2 fruit fly cellular contexts compared by ENCODE assay signal in genomic region chr3L:19027172-19027571, dm6.
TF ChIP-seq lines count a peak whose summit lies in the region.

No protein-coding gene starts in this region.

- no peak for TF ChIP-seq CTCF in whole organism, embryonic (GFP tag; optimal IDR thresholded peaks at IDR 0.05; lab: Kevin White, UChicago)

TF ChIP-seq in whole organism, embryonic, 481 proteins besides CTCF, POLR2A, EP300 and RAD21 (continues in another document):
- TF ChIP-seq CG11398 (GFP tag; optimal IDR thresholded peaks at IDR 0.05; lab: Kevin White, UChicago) (no peak), CG13287 (GFP tag; IDR thresholded peaks at IDR 0.05; lab: Robert Waterston, UW; ENCODE audit: partially characterized antibody) (no peak), sim (GFP tag; IDR thresholded peaks at IDR 0.05; lab: Robert Waterston, UW) (no peak), CG15269 (tag; optimal IDR thresholded peaks at IDR 0.05; lab: Kevin White, UChicago) (peak; percentile 6), Sox102F (GFP tag; optimal IDR thresholded peaks at IDR 0.05; lab: Kevin White, UChicago) (peak; percentile 10), CG12071 (GFP tag; optimal IDR thresholded peaks at IDR 0.05; lab: Kevin White, UChicago) (no peak), yki (optimal IDR thresholded peaks at IDR 0.05; lab: Kevin White, UChicago) (no peak), CG16815 (GFP tag; optimal IDR thresholded peaks at IDR 0.05; lab: Kevin White, UChicago) (no peak), mirr (GFP tag; optimal IDR thresholded peaks at IDR 0.05; lab: Kevin White, UChicago) (no peak), Dp (GFP tag; optimal IDR thresholded peaks at IDR 0.05; lab: Kevin White, UChicago) (no peak), kah (GFP tag; optimal IDR thresholded peaks at IDR 0.05; lab: Kevin White, UChicago) (no peak), kay (GFP tag; optimal IDR thresholded peaks at IDR 0.05; lab: Kevin White, UChicago) (no peak), CG13894 (tag; optimal IDR thresholded peaks at IDR 0.05; lab: Kevin White, UChicago) (no peak), CG9797 (GFP tag; optimal IDR thresholded peaks at IDR 0.05; lab: Kevin White, UChicago) (no peak), CG8478 (optimal IDR thresholded peaks at IDR 0.05; lab: Kevin White, UChicago) (no peak), CG18262 (tag; optimal IDR thresholded peaks at IDR 0.05; lab: Kevin White, UChicago) (no peak), Spps (tag; optimal IDR thresholded peaks at IDR 0.05; lab: Kevin White, UChicago) (no peak), gem (tag; optimal IDR thresholded peaks at IDR 0.05; lab: Kevin White, UChicago) (peak; percentile 57), vnd (GFP tag; IDR thresholded peaks at IDR 0.05; lab: Robert Waterston, UW; ENCODE audit: partially characterized antibody) (no peak), Xrp1 (GFP tag; IDR thresholded peaks at IDR 0.05; lab: Robert Waterston, UW) (no peak), gcm (GFP tag; optimal IDR thresholded peaks at IDR 0.05; lab: Kevin White, UChicago) (no peak), Lpt (GFP tag; optimal IDR thresholded peaks at IDR 0.05; lab: Kevin White, UChicago) (no peak), Stat92E (GFP tag; optimal IDR thresholded peaks at IDR 0.05; lab: Kevin White, UChicago) (no peak), Med (GFP tag; lab: Kevin White, UChicago) (peak; percentile 74), h (optimal IDR thresholded peaks at IDR 0.05; lab: Kevin White, UChicago) (no peak), CG2129 (GFP tag; IDR thresholded peaks at IDR 0.05; lab: Robert Waterston, UW; ENCODE audit: partially characterized antibody) (no peak), ewg (GFP tag; optimal IDR thresholded peaks at IDR 0.05; lab: Kevin White, UChicago) (no peak), schlank (tag; optimal IDR thresholded peaks at IDR 0.05; lab: Kevin White, UChicago) (no peak), disco-r (GFP tag; optimal IDR thresholded peaks at IDR 0.05; lab: Kevin White, UChicago) (no peak), maf-S (GFP tag; optimal IDR thresholded peaks at IDR 0.05; lab: Kevin White, UChicago) (no peak), Doc3 (GFP tag; IDR thresholded peaks at IDR 0.05; lab: Robert Waterston, UW; ENCODE audit: partially characterized antibody) (no peak), Bteb2 (GFP tag; optimal IDR thresholded peaks at IDR 0.05; lab: Kevin White, UChicago) (no peak), CG10654 (GFP tag; optimal IDR thresholded peaks at IDR 0.05; lab: Kevin White, UChicago) (no peak), MBD-R2 (GFP tag; IDR thresholded peaks at IDR 0.05; lab: Robert Waterston, UW) (no peak), Taf1 (GFP tag; IDR thresholded peaks at IDR 0.05; lab: Robert Waterston, UW) (no peak), CG1233 (GFP tag; optimal IDR thresholded peaks at IDR 0.05; lab: Kevin White, UChicago) (no peak), dm (GFP tag; optimal IDR thresholded peaks at IDR 0.05; lab: Kevin White, UChicago) (no peak), Asciz (GFP tag; optimal IDR thresholded peaks at IDR 0.05; lab: Kevin White, UChicago) (peak; percentile 12), CG4424 (GFP tag; optimal IDR thresholded peaks at IDR 0.05; lab: Kevin White, UChicago) (no peak), HHEX (GFP tag; optimal IDR thresholded peaks at IDR 0.05; lab: Kevin White, UChicago) (no peak), CG12391 (tag; optimal IDR thresholded peaks at IDR 0.05; lab: Kevin White, UChicago) (peak; percentile 2), slp2 (GFP tag; optimal IDR thresholded peaks at IDR 0.05; lab: Kevin White, UChicago) (no peak), cg (GFP tag; optimal IDR thresholded peaks at IDR 0.05; lab: Kevin White, UChicago) (no peak), btn (GFP tag; optimal IDR thresholded peaks at IDR 0.05; lab: Kevin White, UChicago) (no peak), her (GFP tag; optimal IDR thresholded peaks at IDR 0.05; lab: Kevin White, UChicago) (no peak), row (GFP tag; IDR thresholded peaks at IDR 0.05; lab: Robert Waterston, UW) (peak; percentile 27; the same call in 2 of the 3 replicates), CG6813 (GFP tag; optimal IDR thresholded peaks at IDR 0.05; lab: Kevin White, UChicago) (peak; percentile 35), PHDP (tag; optimal IDR thresholded peaks at IDR 0.05; lab: Kevin White, UChicago) (peak; percentile 25)

TF ChIP-seq in whole organism, prepupa, 60 proteins besides CTCF, POLR2A, EP300 and RAD21:
- TF ChIP-seq Blimp-1 (GFP tag; optimal IDR thresholded peaks at IDR 0.05; lab: Kevin White, UChicago) = no peak
- TF ChIP-seq svp (GFP tag; lab: Kevin White, UChicago) = peak; percentile 54
- peak; percentile 13 for TF ChIP-seq OdsH (GFP tag; optimal IDR thresholded peaks at IDR 0.05; lab: Kevin White, UChicago)
- TF ChIP-seq CG9139 (GFP tag; optimal IDR thresholded peaks at IDR 0.05; lab: Kevin White, UChicago) = no peak
- peak; percentile 17 for TF ChIP-seq Hr4 (GFP tag; optimal IDR thresholded peaks at IDR 0.05; lab: Kevin White, UChicago)
- peak; percentile 71 for TF ChIP-seq Eip78C (GFP tag; lab: Kevin White, UChicago)
- TF ChIP-seq CG32006 (GFP tag; optimal IDR thresholded peaks at IDR 0.05; lab: Kevin White, UChicago) = peak; percentile 12
- TF ChIP-seq CG34406 (GFP tag; optimal IDR thresholded peaks at IDR 0.05; lab: Kevin White, UChicago) = no peak
- no peak for TF ChIP-seq Hr39 (GFP tag; optimal IDR thresholded peaks at IDR 0.05; lab: Kevin White, UChicago)

Comparison
In these comparisons a context has a peak if more than half of its experiments do, and no peak if none do; other contexts are left out.
1. Of the 7 proteins assayed by ChIP-seq in both whole organism, embryonic and whole organism, prepupa: peak only in whole organism, embryonic: Sox102F; only in whole organism, prepupa: none; in both: none; in neither: 6.